Fruit fly (Drosophila melanogaster) whole organism, embryonic: ENCODE measurements around the gene CG4074.
A peak's percentile ranks its signal among the peaks of the same experiment; 100 is the strongest.

Experiments used
- Aef1 ChIP-seq: fragments of 200-800 bp; sonication (Bioruptor generic); IDR thresholded peaks from 3 replicates; pipeline ENCODE4 v1.3.6; 2022; ENCODE audit warnings: missing biosample characterization, missing genetic modification characterization
- CG10274 ChIP-seq: fragments of 200-800 bp; sonication (Bioruptor generic); optimal IDR thresholded peaks from 3 replicates; lab custom pipeline; 2017; ENCODE audit warnings: missing biosample characterization, mild to moderate bottlenecking, missing genetic modification characterization
- CG10654 ChIP-seq: fragments of 200-800 bp; sonication (Bioruptor generic); optimal IDR thresholded peaks from 2 replicates; lab custom pipeline; 2016; ENCODE audit warnings: missing biosample characterization, missing genetic modification characterization
- CG12155 ChIP-seq: fragments of 200-800 bp; sonication (Bioruptor generic); optimal IDR thresholded peaks from 3 replicates; lab custom pipeline; 2016; ENCODE audit warnings: missing biosample characterization, missing genetic modification characterization
- CG12769 ChIP-seq: fragments of 200-800 bp; sonication (Bioruptor generic); optimal IDR thresholded peaks from 2 replicates; lab custom pipeline; 2019; ENCODE audit warnings: missing biosample characterization, mild to moderate bottlenecking, missing genetic modification characterization, moderate library complexity
- CG1602 ChIP-seq: fragments of 200-800 bp; sonication (Bioruptor generic); optimal IDR thresholded peaks from 3 replicates; lab custom pipeline; 2016; ENCODE audit warnings: missing biosample characterization, missing genetic modification characterization
- CG17385 ChIP-seq: fragments of 200-800 bp; sonication (Bioruptor generic); optimal IDR thresholded peaks from 3 replicates; lab custom pipeline; 2018; ENCODE audit warnings: missing biosample characterization, mild to moderate bottlenecking, missing genetic modification characterization
- CG18011 ChIP-seq: fragments of 200-800 bp; sonication (Bioruptor generic); optimal IDR thresholded peaks from 2 replicates; lab custom pipeline; 2017; ENCODE audit warnings: missing biosample characterization, missing genetic modification characterization, mild to moderate bottlenecking, moderate library complexity, missing genotype
- CG2712 ChIP-seq: fragments of 200-800 bp; optimal IDR thresholded peaks from 3 replicates; lab custom pipeline; 2019; ENCODE audit warnings: missing biosample characterization, mild to moderate bottlenecking, missing genetic modification characterization, moderate library complexity
- CG34376 ChIP-seq: fragments of 200-800 bp; sonication (Bioruptor generic); optimal IDR thresholded peaks from 2 replicates; lab custom pipeline; 2018; ENCODE audit warnings: missing biosample characterization, mild to moderate bottlenecking, missing genetic modification characterization
- CG43689 ChIP-seq: fragments of 200-800 bp; sonication (Bioruptor generic); IDR thresholded peaks from 2 replicates; pipeline ENCODE4 v1.3.6; 2022; ENCODE audit warnings: missing biosample characterization, missing genetic modification characterization
- CG5245 ChIP-seq: fragments of 200-800 bp; sonication (Bioruptor generic); optimal IDR thresholded peaks from 3 replicates; lab custom pipeline; 2016; ENCODE audit warnings: missing biosample characterization, missing genetic modification characterization
- CG6272 ChIP-seq: fragments of 200-800 bp; sonication (Bioruptor generic); IDR thresholded peaks from 2 replicates; pipeline ENCODE4 v1.3.6; 2022; ENCODE audit warnings: missing biosample characterization, missing genetic modification characterization
- CG6654 ChIP-seq: fragments of 200-800 bp; sonication (Bioruptor generic); optimal IDR thresholded peaks from 2 replicates; lab custom pipeline; 2017; ENCODE audit warnings: missing biosample characterization, mild to moderate bottlenecking, missing genetic modification characterization
- CG9437 ChIP-seq: fragments of 200-800 bp; sonication (Bioruptor generic); optimal IDR thresholded peaks from 2 replicates; lab custom pipeline; 2018; ENCODE audit warnings: missing biosample characterization, mild to moderate bottlenecking, missing genetic modification characterization
- CG9797 ChIP-seq: fragments of 200-800 bp; sonication (Bioruptor generic); optimal IDR thresholded peaks from 3 replicates; lab custom pipeline; 2018; ENCODE audit warnings: missing biosample characterization, mild to moderate bottlenecking, missing genetic modification characterization
- CG9817 ChIP-seq: fragments of 200-800 bp; sonication (Bioruptor generic); optimal IDR thresholded peaks from 2 replicates; lab custom pipeline; 2018; ENCODE audit warnings: missing biosample characterization, mild to moderate bottlenecking, missing genetic modification characterization, moderate library complexity
- Camta ChIP-seq: fragments of 200-800 bp; sonication (Bioruptor generic); optimal IDR thresholded peaks from 2 replicates; lab custom pipeline; 2016; ENCODE audit warnings: missing biosample characterization, missing genetic modification characterization
- Dbx ChIP-seq: fragments of 200-800 bp; sonication (Bioruptor generic); IDR thresholded peaks from 3 replicates; pipeline ENCODE4 v1.3.6; 2022; ENCODE audit warnings: missing biosample characterization, missing genetic modification characterization
- Drgx ChIP-seq: fragments of 200-800 bp; sonication (Bioruptor generic); IDR thresholded peaks from 2 replicates; pipeline ENCODE4 v1.3.6; 2022; ENCODE audit warnings: missing biosample characterization, missing genetic modification characterization
- E2f1 ChIP-seq: fragments of 200-800 bp; sonication (Bioruptor generic); IDR thresholded peaks from 2 replicates; pipeline ENCODE4 v1.3.6; 2022; ENCODE audit warnings: missing biosample characterization, missing genetic modification characterization
- Gsc ChIP-seq: fragments of 200-800 bp; sonication (Bioruptor generic); IDR thresholded peaks from 2 replicates; pipeline ENCODE4 v1.3.6; 2022; ENCODE audit warnings: missing biosample characterization, missing genetic modification characterization
- Lpt ChIP-seq: fragments of >200 bp; optimal IDR thresholded peaks from 2 replicates; lab custom pipeline; 2018; ENCODE audit warnings: missing biosample characterization, missing genetic modification characterization
- Opbp ChIP-seq: fragments of 200-800 bp; sonication (Bioruptor generic); IDR thresholded peaks from 3 replicates; pipeline ENCODE4 v1.3.6; 2022; ENCODE audit warnings: missing biosample characterization, missing genetic modification characterization; ENCODE audit not compliant: partially characterized antibody
- Optix ChIP-seq: fragments of 200-800 bp; sonication (Bioruptor generic); IDR thresholded peaks from 3 replicates; pipeline ENCODE4 v1.3.6; 2022; ENCODE audit warnings: missing biosample characterization, missing genetic modification characterization
- Poxn ChIP-seq: fragments of 200-800 bp; sonication (Bioruptor generic); IDR thresholded peaks from 2 replicates; pipeline ENCODE4 v1.3.6; 2022; ENCODE audit warnings: missing biosample characterization, missing genetic modification characterization
- Ptx1 ChIP-seq: fragments of 200-800 bp; sonication (Bioruptor generic); IDR thresholded peaks from 2 replicates; pipeline ENCODE4 v1.3.6; 2022; ENCODE audit warnings: missing biosample characterization, missing genetic modification characterization
- Taf1 ChIP-seq: fragments of 200-800 bp; sonication (Bioruptor generic); IDR thresholded peaks from 2 replicates; pipeline ENCODE4 v1.3.6; 2022; ENCODE audit warnings: missing biosample characterization, missing genetic modification characterization
- Vsx1 ChIP-seq: fragments of 200-800 bp; sonication (Bioruptor generic); optimal IDR thresholded peaks from 2 replicates; lab custom pipeline; 2017; ENCODE audit warnings: missing biosample characterization, mild to moderate bottlenecking, missing genetic modification characterization, missing genetic modification reagents
- aop ChIP-seq: fragments of 200-800 bp; sonication (Bioruptor generic); IDR thresholded peaks from 2 replicates; pipeline ENCODE4 v1.3.6; 2022; ENCODE audit warnings: missing biosample characterization, missing genetic modification characterization
- az2 ChIP-seq: fragments of 200-800 bp; sonication (Bioruptor generic); optimal IDR thresholded peaks from 3 replicates; lab custom pipeline; 2016; ENCODE audit warnings: missing biosample characterization, missing genetic modification characterization
- br ChIP-seq: fragments of >200 bp; optimal IDR thresholded peaks from 2 replicates; lab custom pipeline; 2017
- bsh ChIP-seq, 2 experiments: fragments of 200-800 bp; sonication (Bioruptor generic); optimal IDR thresholded peaks; 2 replicates each; lab custom pipeline; 2017 to 2018; ENCODE audit warnings: mild to moderate bottlenecking in 2 of 2, missing biosample characterization in 2 of 2, missing genetic modification characterization in 2 of 2, moderate library complexity in 1 of 2
- cad ChIP-seq: fragments of >200 bp; optimal IDR thresholded peaks from 2 replicates; lab custom pipeline; 2017; ENCODE audit warnings: missing biosample characterization, missing genetic modification characterization
- cas ChIP-seq: fragments of 200-800 bp; sonication (Bioruptor generic); IDR thresholded peaks from 2 replicates; pipeline ENCODE4 v1.3.6; 2022; ENCODE audit warnings: missing biosample characterization, missing genetic modification characterization
- ci ChIP-seq: fragments of 200-800 bp; sonication (Bioruptor generic); IDR thresholded peaks from 3 replicates; pipeline ENCODE4 v1.3.6; 2022; ENCODE audit warnings: missing biosample characterization, missing genetic modification characterization
- crc ChIP-seq: fragments of 200-800 bp; sonication (Bioruptor generic); optimal IDR thresholded peaks from 2 replicates; lab custom pipeline; 2016; ENCODE audit warnings: missing biosample characterization, missing genetic modification characterization
- dm ChIP-seq: fragments of 200-800 bp; sonication (Bioruptor generic); optimal IDR thresholded peaks from 3 replicates; lab custom pipeline; 2016; ENCODE audit warnings: missing biosample characterization, missing genetic modification characterization
- emc ChIP-seq: fragments of 200-800 bp; sonication (Bioruptor generic); optimal IDR thresholded peaks from 2 replicates; lab custom pipeline; 2016; ENCODE audit warnings: missing biosample characterization, missing genetic modification characterization
- esg ChIP-seq: fragments of 200-800 bp; sonication (Bioruptor generic); conservative IDR thresholded peaks from 2 replicates; pipeline ENCODE4 v1.3.6; 2022; ENCODE audit warnings: missing biosample characterization, missing genetic modification characterization
- fd102C ChIP-seq: fragments of 200-800 bp; sonication (Bioruptor generic); optimal IDR thresholded peaks from 2 replicates; lab custom pipeline; 2018; ENCODE audit warnings: missing biosample characterization, mild to moderate bottlenecking, missing genetic modification characterization, moderate library complexity
- gce ChIP-seq: fragments of 200-800 bp; sonication (Bioruptor generic); IDR thresholded peaks from 3 replicates; pipeline ENCODE4 v1.3.6; 2022; ENCODE audit warnings: missing biosample characterization, missing genetic modification characterization
- grau ChIP-seq: fragments of 200-800 bp; optimal IDR thresholded peaks from 3 replicates; lab custom pipeline; 2019; ENCODE audit warnings: missing biosample characterization, mild to moderate bottlenecking, missing genetic modification characterization, moderate library complexity
- p53 ChIP-seq: fragments of 200-800 bp; sonication (Bioruptor generic); optimal IDR thresholded peaks from 2 replicates; lab custom pipeline; 2016; ENCODE audit warnings: missing biosample characterization, missing genetic modification characterization
- peb ChIP-seq: fragments of 200-800 bp; sonication (Bioruptor generic); IDR thresholded peaks from 2 replicates; pipeline ENCODE4 v1.3.6; 2022; ENCODE audit warnings: missing biosample characterization, missing genetic modification characterization
- sd ChIP-seq: fragments of 200-800 bp; sonication (Bioruptor generic); optimal IDR thresholded peaks from 3 replicates; lab custom pipeline; 2018; ENCODE audit warnings: missing biosample characterization, mild to moderate bottlenecking, missing genetic modification characterization, moderate library complexity
- sug ChIP-seq: fragments of 200-800 bp; optimal IDR thresholded peaks from 2 replicates; lab custom pipeline; 2019; ENCODE audit warnings: missing biosample characterization, mild to moderate bottlenecking, missing genetic modification characterization, moderate library complexity
- tx ChIP-seq: fragments of 200-800 bp; sonication (Bioruptor generic); optimal IDR thresholded peaks from 2 replicates; lab custom pipeline; 2016; ENCODE audit warnings: missing biosample characterization, missing genetic modification characterization
- unpg ChIP-seq: fragments of 200-800 bp; sonication (Bioruptor generic); optimal IDR thresholded peaks from 3 replicates; lab custom pipeline; 2018; ENCODE audit warnings: missing biosample characterization, mild to moderate bottlenecking, missing genetic modification characterization, moderate library complexity
- usp ChIP-seq: fragments of >200 bp; optimal IDR thresholded peaks from 2 replicates; lab custom pipeline; 2017; ENCODE audit warnings: missing biosample characterization, missing genetic modification characterization
- vnd ChIP-seq: fragments of 200-800 bp; sonication (Bioruptor generic); IDR thresholded peaks from 3 replicates; pipeline ENCODE4 v1.3.6; 2022; ENCODE audit warnings: missing biosample characterization, missing genetic modification characterization; ENCODE audit not compliant: partially characterized antibody

The CG4074 gene

dm6 chr3L:20771891-20772646 is 2.8 kb upstream of the CG4074 start (continued):
- TF ChIP-seq CG9817 (tag; lab: Kevin White, UChicago) (peak; percentile 30), peb (GFP tag; lab: Robert Waterston, UW) (peak; percentile 65), CG5245 (GFP tag; lab: Kevin White, UChicago) (peak; percentile 76), CG10274 (peak; percentile 25), Vsx1 (GFP tag; lab: Kevin White, UChicago) (peak; percentile 79), Dbx (GFP tag; lab: Robert Waterston, UW) (peak; percentile 73), grau (tag; lab: Kevin White, UChicago) (peak; percentile 70), CG6654 (GFP tag; lab: Kevin White, UChicago) (peak; percentile 33), dm (GFP tag; lab: Kevin White, UChicago) (no peak), CG6272 (GFP tag; lab: Robert Waterston, UW) (peak; percentile 26; the same call in 1 of the 2 replicates), cas (GFP tag; lab: Robert Waterston, UW) (0 out of 2 replicates have a peak, but pooled peaks have one; percentile 38), Gsc (GFP tag; lab: Robert Waterston, UW) (no peak), CG34376 (GFP tag; lab: Kevin White, UChicago) (peak; percentile 43), Optix (GFP tag; lab: Robert Waterston, UW) (0 out of 3 replicates have a peak, but pooled peaks have one; percentile 44), vnd (GFP tag; lab: Robert Waterston, UW) (no peak), fd102C (GFP tag; lab: Kevin White, UChicago) (no peak), E2f1 (peak; percentile 86), Ptx1 (peak; percentile 81), aop (GFP tag; lab: Robert Waterston, UW) (no peak), Poxn (GFP tag; lab: Robert Waterston, UW) (no peak), Drgx (peak; percentile 87), sug (tag; lab: Kevin White, UChicago) (no peak), gce (GFP tag; lab: Robert Waterston, UW) (peak; percentile 77), Taf1 (GFP tag; lab: Robert Waterston, UW) (0 out of 2 replicates have a peak, but pooled peaks have one; percentile 13), CG17385 (GFP tag; lab: Kevin White, UChicago) (peak; percentile 65), ci (GFP tag; lab: Robert Waterston, UW) (peak; percentile 92), az2 (GFP tag; lab: Kevin White, UChicago) (peak; percentile 83), Opbp (GFP tag; lab: Robert Waterston, UW) (0 out of 3 replicates have a peak, but pooled peaks have one; percentile 22), bsh (GFP tag; optimal IDR thresholded peaks at IDR 0.05; lab: Kevin White, UChicago) (peak; percentile 2 to 82), CG12769 (tag; lab: Kevin White, UChicago) (peak; percentile 88), CG9437 (peak; percentile 39), CG10654 (GFP tag; lab: Kevin White, UChicago) (peak; percentile 61), sd (tag; lab: Kevin White, UChicago) (peak; percentile 99), unpg (peak; percentile 85), tx (peak; percentile 63), CG18011 (no peak), esg (GFP tag; lab: Robert Waterston, UW) (peak; percentile 71), emc (GFP tag; lab: Kevin White, UChicago) (peak; percentile 40), usp (GFP tag; lab: Kevin White, UChicago) (no peak), cad (GFP tag; lab: Kevin White, UChicago) (no peak), CG1602 (GFP tag; lab: Kevin White, UChicago) (peak; percentile 73), Camta (peak; percentile 27), br (no peak), CG43689 (GFP tag; lab: Robert Waterston, UW) (no peak), crc (no peak), CG2712 (tag; lab: Kevin White, UChicago) (peak; percentile 84), p53 (GFP tag; lab: Kevin White, UChicago) (no peak), Lpt (no peak), CG12155 (GFP tag; lab: Kevin White, UChicago) (peak; percentile 71), CG9797 (GFP tag; lab: Kevin White, UChicago) (no peak), Aef1 (GFP tag; lab: Robert Waterston, UW) (peak; percentile 70)
